Fruit fly (Drosophila melanogaster): ENCODE data around the gene CG1979.

CG1979 gene

DNA sequence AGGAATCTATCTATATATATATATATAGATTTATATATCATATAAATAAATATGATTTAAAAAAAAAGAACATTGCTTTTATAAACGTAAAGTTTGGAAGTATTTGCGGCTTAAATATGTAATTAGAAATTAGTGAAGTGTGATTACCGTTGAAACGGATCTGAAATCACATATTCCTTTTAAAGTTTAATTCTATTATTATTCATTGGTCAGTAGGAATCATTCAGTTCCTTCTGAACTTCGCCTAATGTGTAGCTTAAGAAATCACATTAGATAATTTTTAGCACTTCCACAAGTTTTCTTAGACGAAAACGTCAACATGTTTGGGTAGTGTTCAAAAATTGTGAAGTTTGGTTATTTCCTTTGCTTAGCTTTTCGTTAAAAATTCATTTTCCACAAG lies 6.1 kb downstream of the CG1979 start, which contains the start of gene djl:
djl (plus strand) TSS at position 301 of the 400 bp plus-strand sequence.
- TF ChIP-seq CG17801 (GFP tag; optimal IDR thresholded peaks at IDR 0.05; ENCODE audit: partially characterized antibody): no peak

- no peak for TF ChIP-seq CG17801 (GFP tag; optimal IDR thresholded peaks at IDR 0.05; ENCODE audit: partially characterized antibody)
These were observed 7.5 kb downstream of the CG1979 start, which contains the start of gene Mst84B for dm6 chr3R:7061875-7062274. Gene Mst84B (plus strand): TSS chr3R:7062175.

dm6 chr3R:7066267-7066666 lies 11.9 kb downstream of the CG1979 start:
- TF ChIP-seq CG17801 (GFP tag; optimal IDR thresholded peaks at IDR 0.05; ENCODE audit: partially characterized antibody): no peak

- TF ChIP-seq CG17801 (GFP tag; optimal IDR thresholded peaks at IDR 0.05; ENCODE audit: partially characterized antibody): peak; percentile 87
These were observed 12.7 kb downstream of the CG1979 start, which contains the start of the genes CG1105 and CG1965 for dm6 chr3R:7067092-7067491. Gene CG1105 (minus strand): TSS chr3R:7067136. Gene CG1965 (plus strand): TSS chr3R:7067401.

DNA sequence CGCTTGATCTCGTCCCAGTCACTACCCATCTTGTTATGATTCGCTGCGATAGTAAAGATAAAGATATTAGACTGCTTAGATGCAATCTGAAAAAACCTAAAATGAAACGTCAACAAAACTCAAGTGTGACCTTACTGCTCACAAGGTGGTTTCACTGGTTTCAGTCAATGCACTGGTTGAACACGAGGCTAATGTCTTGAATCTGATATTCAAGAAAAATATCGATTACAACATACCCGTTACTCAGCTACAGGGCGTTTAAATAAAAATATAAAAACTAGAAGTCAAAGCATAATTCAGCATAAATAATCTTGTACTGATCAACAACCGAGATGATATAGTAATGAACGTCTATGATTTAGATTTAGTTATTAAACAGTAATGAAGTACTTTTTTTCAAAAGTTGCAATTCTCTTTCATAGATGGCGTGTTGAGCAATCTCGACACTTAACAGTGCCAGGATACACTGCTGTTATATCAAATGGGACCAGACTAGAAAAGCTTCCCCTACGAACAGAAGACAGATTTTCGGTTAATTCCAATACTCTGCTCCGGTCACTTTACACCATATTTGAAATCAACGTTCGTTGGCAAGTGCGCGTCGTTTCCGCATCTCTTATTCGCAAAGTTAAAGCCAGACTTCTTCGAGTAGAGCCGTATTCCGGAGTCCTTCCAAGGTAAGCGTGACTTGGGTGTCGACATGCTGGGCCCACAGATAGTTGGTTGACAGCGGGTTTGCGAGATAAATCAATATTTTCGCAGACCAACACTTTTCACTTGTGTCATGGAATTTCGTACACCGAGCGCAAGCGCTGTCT lies 20.1 kb downstream of the CG1979 start, which contains the start of the genes Ufl1 and CG1943:
Ufl1 (minus strand) TSS at position 156 of the 818 bp plus-strand sequence.
CG1943 (plus strand) TSS at position 563 of the 818 bp plus-strand sequence.
- peak; percentile 41 for TF ChIP-seq CG17801 (GFP tag; optimal IDR thresholded peaks at IDR 0.05; ENCODE audit: partially characterized antibody)

DNA sequence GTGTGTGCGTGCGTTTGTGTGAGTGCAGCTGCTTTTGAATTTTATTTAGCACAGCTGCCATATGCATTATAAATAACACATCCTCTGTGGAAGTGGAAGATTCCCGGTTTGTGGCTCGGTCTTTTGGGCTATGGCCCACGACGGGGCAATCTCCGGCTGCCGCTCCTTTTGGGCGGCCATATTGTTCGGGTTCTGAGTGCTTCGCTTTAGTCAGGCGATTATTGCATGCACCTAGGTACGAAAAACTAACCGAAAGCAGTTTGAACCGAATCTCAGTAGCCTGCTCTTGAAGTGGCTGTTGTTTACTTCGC lies 20.7 kb downstream of the CG1979 start:
- TF ChIP-seq CG17801 (GFP tag; optimal IDR thresholded peaks at IDR 0.05; ENCODE audit: partially characterized antibody): no peak

DNA sequence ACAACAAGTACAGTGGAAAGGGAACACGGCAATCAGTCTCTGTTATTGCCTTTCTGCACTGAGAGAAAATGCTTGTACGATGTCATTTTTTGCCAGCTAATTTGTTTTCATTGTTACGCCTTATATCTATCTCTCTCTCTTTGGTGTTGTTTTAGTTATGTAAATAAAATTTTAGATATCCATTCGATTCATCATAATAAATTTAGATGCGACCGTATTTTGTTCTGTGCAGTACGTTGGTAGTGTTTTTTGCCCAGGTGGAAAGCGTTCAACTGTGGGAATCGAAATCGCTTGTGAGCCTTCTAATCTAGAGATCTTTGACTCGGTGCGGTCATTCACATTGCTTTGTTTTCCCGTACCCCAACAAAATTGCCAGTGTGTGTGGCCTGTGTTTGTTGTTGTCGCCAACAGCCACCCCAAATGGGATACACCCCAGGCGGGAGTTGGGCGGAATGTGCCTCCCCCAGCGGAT lies 21.4 kb downstream of the CG1979 start:
- TF ChIP-seq CG17801 (GFP tag; optimal IDR thresholded peaks at IDR 0.05; ENCODE audit: partially characterized antibody): peak; percentile 89

dm6 chr3R:7076293-7076981 lies 22.1 kb downstream of the CG1979 start:
- peak; percentile 94 for TF ChIP-seq CG17801 (GFP tag; optimal IDR thresholded peaks at IDR 0.05; ENCODE audit: partially characterized antibody)

DNA sequence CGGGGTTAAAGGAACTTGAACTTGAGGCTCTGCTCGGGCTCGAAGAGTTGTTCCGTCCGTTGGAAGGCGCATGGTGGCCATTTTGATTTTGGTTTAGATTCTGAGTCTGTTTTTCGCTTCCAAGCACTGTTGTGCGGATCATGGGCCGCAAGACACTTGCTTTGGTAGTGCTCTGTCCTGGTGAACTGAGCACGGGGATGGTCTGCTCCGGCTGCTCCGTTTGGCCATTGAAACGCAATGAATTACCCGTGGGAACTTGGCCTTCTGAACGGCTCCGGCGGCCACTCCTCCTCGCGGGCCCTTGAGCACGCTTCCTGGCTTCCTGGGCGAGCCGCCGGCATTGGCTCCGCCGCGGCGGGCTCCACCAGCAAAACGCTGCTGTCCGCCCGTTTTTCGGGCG lies 25.3 kb downstream of the CG1979 start:
- no peak for TF ChIP-seq CG17801 (GFP tag; optimal IDR thresholded peaks at IDR 0.05; ENCODE audit: partially characterized antibody)

- no peak for TF ChIP-seq CG17801 (GFP tag; optimal IDR thresholded peaks at IDR 0.05; ENCODE audit: partially characterized antibody)
These were observed 26.0 kb downstream of the CG1979 start, which contains the start of gene Ref1 for dm6 chr3R:7080157-7080916. Gene Ref1 (minus strand): TSS chr3R:7080387.

DNA sequence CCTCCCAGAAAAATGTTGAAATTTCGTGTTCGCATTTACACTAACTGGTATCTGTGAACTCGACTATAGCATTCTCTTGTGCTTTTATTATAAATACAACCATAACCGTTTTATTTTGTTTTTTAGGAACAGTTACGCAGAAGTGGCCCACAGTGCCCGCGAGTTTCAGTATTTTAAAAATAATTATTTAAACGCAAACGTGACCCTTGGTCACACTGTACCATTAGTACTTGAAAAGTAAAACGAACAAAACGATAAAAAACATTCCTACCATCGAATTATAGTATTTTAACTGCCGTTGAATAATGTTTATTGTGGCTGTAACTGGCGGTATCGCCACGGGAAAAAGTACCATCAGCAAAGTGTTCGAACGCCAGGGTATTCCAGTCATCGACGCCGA lies 27.6 kb downstream of the CG1979 start, which contains the start of gene Dpck:
Dpck (plus strand) TSS at position 211 of the 400 bp plus-strand sequence.
- peak; percentile 80 for TF ChIP-seq CG17801 (GFP tag; optimal IDR thresholded peaks at IDR 0.05; ENCODE audit: partially characterized antibody)

dm6 chr3R:7083750-7084149 lies 29.4 kb downstream of the CG1979 start:
- no peak for TF ChIP-seq CG17801 (GFP tag; optimal IDR thresholded peaks at IDR 0.05; ENCODE audit: partially characterized antibody)

DNA sequence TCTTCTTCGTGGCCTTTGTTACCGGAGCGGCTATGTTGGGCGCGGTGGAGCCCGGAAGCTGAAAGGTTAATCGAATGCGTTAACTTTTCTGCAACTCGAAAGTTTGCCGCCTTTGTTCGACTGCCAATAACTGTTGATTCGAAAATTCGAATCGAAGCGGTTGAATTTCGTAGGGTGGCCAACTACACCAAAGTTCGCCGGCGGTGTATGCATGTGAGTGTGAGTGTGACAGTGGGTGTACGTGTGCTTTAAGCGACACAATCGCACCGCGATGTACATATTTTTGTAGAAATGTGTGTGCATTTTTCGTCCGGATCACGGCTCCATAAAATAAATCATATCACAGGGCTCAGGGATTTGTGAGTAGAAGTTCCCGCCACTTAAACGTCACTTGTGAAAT lies 31.1 kb downstream of the CG1979 start:
- no peak for TF ChIP-seq CG17801 (GFP tag; optimal IDR thresholded peaks at IDR 0.05; ENCODE audit: partially characterized antibody)

DNA sequence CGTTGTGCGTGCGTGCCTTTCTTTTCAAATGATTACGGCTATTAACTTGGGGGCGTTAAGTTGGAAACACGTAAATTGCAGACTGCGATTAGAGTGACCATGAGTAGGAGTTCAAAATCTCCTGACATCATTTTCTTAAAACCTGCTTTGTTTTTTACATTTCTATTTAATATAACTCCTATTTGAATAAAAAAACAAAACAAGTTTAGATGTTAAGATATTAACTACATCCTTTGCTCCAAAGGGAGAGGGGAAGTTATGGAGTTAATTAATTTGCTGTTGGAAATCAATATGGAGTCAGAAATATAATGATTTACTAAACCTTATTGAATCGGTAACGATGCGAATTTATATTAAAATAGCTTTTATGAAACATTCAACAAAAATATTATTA lies 31.6 kb downstream of the CG1979 start, which contains the start of gene Tailor:
Tailor (minus strand) TSS at position 101 of the 394 bp plus-strand sequence.
- no peak for TF ChIP-seq CG17801 (GFP tag; optimal IDR thresholded peaks at IDR 0.05; ENCODE audit: partially characterized antibody)
